Fruit fly (Drosophila melanogaster): ENCODE data around the gene CG13653.

DNA sequence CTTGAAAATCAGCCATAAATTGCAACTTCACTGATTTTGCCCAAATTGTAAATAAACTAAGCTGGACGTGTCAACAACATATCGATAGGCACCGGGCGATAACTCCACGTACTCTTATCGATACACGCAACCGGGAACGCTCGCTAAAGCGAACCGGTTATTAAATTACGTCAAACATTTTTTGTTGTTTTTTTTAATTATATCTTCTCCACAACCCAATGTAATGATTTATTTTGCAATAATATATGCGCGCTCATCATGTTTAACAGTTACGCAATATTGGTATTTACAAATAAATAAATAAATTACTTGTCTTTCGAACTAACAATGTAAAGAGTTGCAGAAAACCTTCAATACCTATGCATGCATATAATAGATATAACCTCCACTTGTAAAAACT is 19.8 kb downstream of the CG13653 start, which contains the start of gene Saysd1:
- no peak for TF ChIP-seq pan (optimal IDR thresholded peaks at IDR 0.05)
- no peak for TF ChIP-seq EcR (GFP tag; optimal IDR thresholded peaks at IDR 0.05)
- TF ChIP-seq usp (GFP tag; optimal IDR thresholded peaks at IDR 0.05): no peak
- no peak for TF ChIP-seq psq (optimal IDR thresholded peaks at IDR 0.05)
